Worm (Caenorhabditis elegans): ENCODE measurements around the gene nhr-158.

DNA sequence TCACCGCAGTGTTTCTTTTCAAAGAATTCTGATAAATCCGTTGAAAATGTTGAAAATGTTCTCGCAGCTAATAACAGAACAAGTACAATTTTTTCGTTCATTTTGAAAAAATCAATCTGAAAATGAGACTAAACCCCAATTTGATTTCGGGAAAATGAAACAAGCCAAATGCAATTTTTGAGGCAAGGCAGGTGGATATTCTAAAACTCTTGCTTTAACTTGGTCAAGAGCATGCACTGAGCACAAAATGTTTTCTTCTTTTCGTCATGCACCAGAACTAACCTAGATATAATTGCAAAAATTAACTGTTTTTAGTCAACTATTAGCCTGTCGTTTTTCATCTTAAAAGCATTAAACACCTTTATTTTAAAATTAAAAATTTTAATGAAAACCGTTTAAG is 26.1 kb upstream of the nhr-158 start, which contains the start of gene irld-22:
- TF ChIP-seq mdl-1 (tag; optimal IDR thresholded peaks at IDR 0.05) (no peak), pqm-1 (tag; optimal IDR thresholded peaks at IDR 0.05) (no peak), nhr-76 (tag; optimal IDR thresholded peaks at IDR 0.05) (no peak), sptf-1 (tag; optimal IDR thresholded peaks at IDR 0.05) (no peak), snpc-4 (tag; optimal IDR thresholded peaks at IDR 0.05) (no peak), fos-1 (tag; optimal IDR thresholded peaks at IDR 0.05) (no peak), efl-3 (GFP tag; optimal IDR thresholded peaks at IDR 0.05) (no peak), nhr-11 (tag; optimal IDR thresholded peaks at IDR 0.05) (no peak), unc-30 (tag; optimal IDR thresholded peaks at IDR 0.05) (no peak), ztf-11 (tag; optimal IDR thresholded peaks at IDR 0.05) (no peak), egl-27 (tag; optimal IDR thresholded peaks at IDR 0.05) (no peak), ama-1 (optimal IDR thresholded peaks at IDR 0.05) (no peak), dpl-1 (GFP tag; optimal IDR thresholded peaks at IDR 0.05) (no peak), lsy-2 (tag; optimal IDR thresholded peaks at IDR 0.05) (no peak)
